Fruit fly (Drosophila melanogaster): ENCODE data around the gene CG8675.

CG8675 gene

dm6 chrX:17236468-17236867 is 12.8 kb downstream of the CG8675 start:
- TF ChIP-seq CG8478 (optimal IDR thresholded peaks at IDR 0.05) = no peak
- TF ChIP-seq EcR (GFP tag; optimal IDR thresholded peaks at IDR 0.05) = no peak
- no peak for TF ChIP-seq Dll (optimal IDR thresholded peaks at IDR 0.05)
- no peak for TF ChIP-seq psq (optimal IDR thresholded peaks at IDR 0.05)
- TF ChIP-seq usp (GFP tag; optimal IDR thresholded peaks at IDR 0.05) = no peak
- TF ChIP-seq pan (optimal IDR thresholded peaks at IDR 0.05) = no peak

- TF ChIP-seq pan (optimal IDR thresholded peaks at IDR 0.05) (no peak), CG8478 (optimal IDR thresholded peaks at IDR 0.05) (no peak), psq (optimal IDR thresholded peaks at IDR 0.05) (no peak), EcR (GFP tag; optimal IDR thresholded peaks at IDR 0.05) (no peak), usp (GFP tag; optimal IDR thresholded peaks at IDR 0.05) (no peak), Dll (optimal IDR thresholded peaks at IDR 0.05) (no peak)
Observed at dm6 chrX:17232642-17233041, 16.7 kb downstream of the CG8675 start, which contains the start of gene f. Gene f, plus strand, starts transcription at chrX:17232942.

dm6 chrX:17230944-17231343 is 18.4 kb downstream of the CG8675 start, which contains the start of gene CG10597:
Gene CG10597, minus strand, starts transcription at chrX:17231044.
- TF ChIP-seq CG8478 (optimal IDR thresholded peaks at IDR 0.05) (no peak), Dll (optimal IDR thresholded peaks at IDR 0.05) (no peak), EcR (GFP tag; optimal IDR thresholded peaks at IDR 0.05) (no peak), usp (GFP tag; optimal IDR thresholded peaks at IDR 0.05) (no peak), psq (optimal IDR thresholded peaks at IDR 0.05) (no peak), pan (optimal IDR thresholded peaks at IDR 0.05) (no peak)

- TF ChIP-seq usp (GFP tag; optimal IDR thresholded peaks at IDR 0.05) = no peak
- no peak for TF ChIP-seq EcR (GFP tag; optimal IDR thresholded peaks at IDR 0.05)
- no peak for TF ChIP-seq pan (optimal IDR thresholded peaks at IDR 0.05)
- TF ChIP-seq CG8478 (optimal IDR thresholded peaks at IDR 0.05) = no peak
- TF ChIP-seq psq (optimal IDR thresholded peaks at IDR 0.05) = no peak
- no peak for TF ChIP-seq Dll (optimal IDR thresholded peaks at IDR 0.05)
Observed at dm6 chrX:17229475-17230169, 19.7 kb downstream of the CG8675 start.

dm6 chrX:17227462-17227861 is 21.8 kb downstream of the CG8675 start:
- TF ChIP-seq usp (GFP tag; optimal IDR thresholded peaks at IDR 0.05) (no peak), EcR (GFP tag; optimal IDR thresholded peaks at IDR 0.05) (no peak), Dll (optimal IDR thresholded peaks at IDR 0.05) (no peak), psq (optimal IDR thresholded peaks at IDR 0.05) (no peak), CG8478 (optimal IDR thresholded peaks at IDR 0.05) (no peak), pan (optimal IDR thresholded peaks at IDR 0.05) (no peak)

- TF ChIP-seq psq (optimal IDR thresholded peaks at IDR 0.05) (no peak), CG8478 (optimal IDR thresholded peaks at IDR 0.05) (no peak), Dll (optimal IDR thresholded peaks at IDR 0.05) (no peak), pan (optimal IDR thresholded peaks at IDR 0.05) (no peak), EcR (GFP tag; optimal IDR thresholded peaks at IDR 0.05) (no peak), usp (GFP tag; optimal IDR thresholded peaks at IDR 0.05) (no peak)
Observed at dm6 chrX:17226681-17227019, 22.7 kb downstream of the CG8675 start, which contains the start of gene CG10598. Gene CG10598, minus strand, starts transcription at chrX:17226867.

- TF ChIP-seq usp (GFP tag; optimal IDR thresholded peaks at IDR 0.05) (no peak), EcR (GFP tag; optimal IDR thresholded peaks at IDR 0.05) (no peak), Dll (optimal IDR thresholded peaks at IDR 0.05) (no peak), CG8478 (optimal IDR thresholded peaks at IDR 0.05) (no peak), pan (optimal IDR thresholded peaks at IDR 0.05) (no peak), psq (optimal IDR thresholded peaks at IDR 0.05) (no peak)
Observed at dm6 chrX:17225972-17226680, 23.2 kb downstream of the CG8675 start.

- TF ChIP-seq psq (optimal IDR thresholded peaks at IDR 0.05) (no peak), CG8478 (optimal IDR thresholded peaks at IDR 0.05) (no peak), EcR (GFP tag; optimal IDR thresholded peaks at IDR 0.05) (no peak), pan (optimal IDR thresholded peaks at IDR 0.05) (no peak), usp (GFP tag; optimal IDR thresholded peaks at IDR 0.05) (no peak), Dll (optimal IDR thresholded peaks at IDR 0.05) (no peak)
Observed at dm6 chrX:17223715-17224114, 25.6 kb downstream of the CG8675 start, which contains the start of gene CG34327. Gene CG34327, minus strand, starts transcription at chrX:17223815.

dm6 chrX:17221142-17221541 is 28.2 kb downstream of the CG8675 start, which contains the start of gene CG5172:
Gene CG5172, plus strand, starts transcription at chrX:17221442.
- TF ChIP-seq usp (GFP tag; optimal IDR thresholded peaks at IDR 0.05) = no peak
- no peak for TF ChIP-seq psq (optimal IDR thresholded peaks at IDR 0.05)
- no peak for TF ChIP-seq Dll (optimal IDR thresholded peaks at IDR 0.05)
- TF ChIP-seq EcR (GFP tag; optimal IDR thresholded peaks at IDR 0.05) = no peak
- TF ChIP-seq CG8478 (optimal IDR thresholded peaks at IDR 0.05) = no peak
- TF ChIP-seq pan (optimal IDR thresholded peaks at IDR 0.05) = no peak

dm6 chrX:17218232-17218951 is 30.9 kb downstream of the CG8675 start, which contains the start of gene CG12998:
Gene CG12998, plus strand, starts transcription at chrX:17218667.
- no peak for TF ChIP-seq usp (GFP tag; optimal IDR thresholded peaks at IDR 0.05)
- TF ChIP-seq pan (optimal IDR thresholded peaks at IDR 0.05) = no peak
- no peak for TF ChIP-seq psq (optimal IDR thresholded peaks at IDR 0.05)
- no peak for TF ChIP-seq Dll (optimal IDR thresholded peaks at IDR 0.05)
- TF ChIP-seq EcR (GFP tag; optimal IDR thresholded peaks at IDR 0.05) = no peak
- TF ChIP-seq CG8478 (optimal IDR thresholded peaks at IDR 0.05) = no peak

- no peak for TF ChIP-seq psq (optimal IDR thresholded peaks at IDR 0.05)
- TF ChIP-seq EcR (GFP tag; optimal IDR thresholded peaks at IDR 0.05) = no peak
- no peak for TF ChIP-seq CG8478 (optimal IDR thresholded peaks at IDR 0.05)
- TF ChIP-seq pan (optimal IDR thresholded peaks at IDR 0.05) = no peak
- no peak for TF ChIP-seq usp (GFP tag; optimal IDR thresholded peaks at IDR 0.05)
- TF ChIP-seq Dll (optimal IDR thresholded peaks at IDR 0.05) = no peak
Observed at dm6 chrX:17215004-17215403, 34.3 kb downstream of the CG8675 start, which contains the start of gene CG5162. Gene CG5162, plus strand, starts transcription at chrX:17215304.
